Fruit fly (Drosophila melanogaster) whole organism, pupa: ENCODE measurements around the gene Ir67c.

Source experiments
- CG10348 ChIP-seq: fragments of 200-800 bp; sonication (Bioruptor generic); IDR thresholded peaks from 2 replicates; pipeline ENCODE4 v1.3.6; 2022; ENCODE audit warnings: missing biosample characterization, missing genetic modification characterization
- CG14655 ChIP-seq: fragments of 200-800 bp; sonication (Bioruptor generic); optimal IDR thresholded peaks from 3 replicates; lab custom pipeline; 2017; ENCODE audit warnings: mild to moderate bottlenecking, missing biosample characterization, missing genetic modification reagents, missing genetic modification characterization
- CG32121 ChIP-seq: fragments of 200-800 bp; sonication (Bioruptor generic); IDR thresholded peaks from 2 replicates; pipeline ENCODE4 v1.3.6; 2022; ENCODE audit warnings: missing biosample characterization, missing genetic modification characterization
- CG34367 ChIP-seq: fragments of 200-800 bp; sonication (Bioruptor generic); optimal IDR thresholded peaks from 2 replicates; lab custom pipeline; 2018; ENCODE audit warnings: missing biosample characterization, mild to moderate bottlenecking, missing genetic modification characterization
- CG4496 ChIP-seq: fragments of 200-800 bp; sonication (Bioruptor generic); IDR thresholded peaks from 3 replicates; pipeline ENCODE4 v1.3.6; 2022; ENCODE audit warnings: missing biosample characterization, missing genetic modification characterization
- CG8301 ChIP-seq: fragments of 200-800 bp; sonication (Bioruptor generic); optimal IDR thresholded peaks from 2 replicates; lab custom pipeline; 2018; ENCODE audit warnings: missing biosample characterization, mild to moderate bottlenecking, missing genetic modification characterization
- CG9948 ChIP-seq: fragments of 200-800 bp; sonication (Bioruptor generic); optimal IDR thresholded peaks from 2 replicates; lab custom pipeline; 2018; ENCODE audit warnings: missing biosample characterization, mild to moderate bottlenecking, missing genetic modification characterization, moderate library complexity
- D1 ChIP-seq: fragments of 200-800 bp; sonication (Bioruptor generic); optimal IDR thresholded peaks from 2 replicates; lab custom pipeline; 2018; ENCODE audit warnings: missing biosample characterization, mild to moderate bottlenecking, missing genetic modification characterization, moderate library complexity
- EcR ChIP-seq: fragments of 200-800 bp; sonication (Bioruptor generic); optimal IDR thresholded peaks from 3 replicates; lab custom pipeline; 2019; ENCODE audit warnings: missing biosample characterization, missing genetic modification characterization, mild to moderate bottlenecking, moderate library complexity, missing genetic modification reagents
- Pif1B ChIP-seq: fragments of 200-800 bp; sonication (Bioruptor generic); optimal IDR thresholded peaks from 3 replicates; lab custom pipeline; 2016; ENCODE audit warnings: missing biosample characterization, missing genetic modification characterization
- Snoo ChIP-seq: fragments of 200-800 bp; sonication (Bioruptor generic); optimal IDR thresholded peaks from 3 replicates; lab custom pipeline; 2017; ENCODE audit warnings: missing biosample characterization, mild to moderate bottlenecking, missing genetic modification characterization, inconsistent platforms
- fd96Ca ChIP-seq: fragments of 200-800 bp; sonication (Bioruptor generic); IDR thresholded peaks from 3 replicates; pipeline ENCODE4 v1.3.6; 2022; ENCODE audit warnings: missing biosample characterization, missing genetic modification characterization
- gl ChIP-seq: fragments of 200-800 bp; sonication (Bioruptor generic); optimal IDR thresholded peaks from 2 replicates; lab custom pipeline; 2018; ENCODE audit warnings: missing biosample characterization, mild to moderate bottlenecking, missing genetic modification characterization

The Ir67c gene

dm6 chr3L:10382882-10383281 lies 51.0 kb downstream of the Ir67c start:
- TF ChIP-seq CG8301 (tag; lab: Kevin White, UChicago) (no peak), CG34367 (tag; lab: Kevin White, UChicago) (no peak), CG10348 (GFP tag; lab: Robert Waterston, UW) (no peak), EcR (GFP tag; lab: Kevin White, UChicago) (no peak), fd96Ca (GFP tag; lab: Robert Waterston, UW) (no peak), Pif1B (GFP tag; lab: Kevin White, UChicago) (no peak), Snoo (no peak), gl (tag; lab: Kevin White, UChicago) (no peak), CG4496 (GFP tag; lab: Robert Waterston, UW) (no peak), CG32121 (GFP tag; lab: Robert Waterston, UW) (no peak), D1 (tag; lab: Kevin White, UChicago) (no peak), CG9948 (tag; lab: Kevin White, UChicago) (no peak), CG14655 (GFP tag; lab: Kevin White, UChicago) (no peak)
- TF ChIP-seq, all 21 proteins: peak for 0
